Worm (Caenorhabditis elegans) whole organism, L3 larva: ENCODE results near the gene srt-15.

Experiments used
- ZK546.5 ChIP-seq: sonication (generic microtip); optimal IDR thresholded peaks from 2 replicates; lab custom pipeline; 2017; ENCODE audit warnings: missing biosample characterization, missing genetic modification characterization
- ceh-9 ChIP-seq: sonication (generic microtip); optimal IDR thresholded peaks from 2 replicates; lab custom pipeline; 2018; ENCODE audit warnings: missing biosample characterization, missing genetic modification characterization
- elt-3 ChIP-seq, 3 experiments: fragments of 150-350 bp in 1 of 3; sonication (generic microtip) in 2 of 3; optimal IDR thresholded peaks; 2 replicates in 2 of 3; 4 replicates in 1 of 3; lab custom pipeline; 2014 to 2017; ENCODE audit warnings: missing biosample characterization in 3 of 3, missing genetic modification characterization in 3 of 3
- mdl-1 ChIP-seq: fragments of 150-350 bp; optimal IDR thresholded peaks from 2 replicates; lab custom pipeline; 2014; ENCODE audit warnings: missing biosample characterization, missing genetic modification characterization
- nfya-1 ChIP-seq: sonication (generic microtip); optimal IDR thresholded peaks from 2 replicates; lab custom pipeline; 2017; ENCODE audit warnings: missing genetic modification characterization, mild to moderate bottlenecking, missing compliant biosample characterization, antibody characterized with exemption, moderate library complexity; ENCODE audit not compliant: insufficient read depth
- nhr-25 ChIP-seq: sonication (generic microtip); optimal IDR thresholded peaks from 2 replicates; lab custom pipeline; 2017; ENCODE audit warnings: missing biosample characterization, missing genetic modification characterization
- unc-39 ChIP-seq: sonication (generic microtip); optimal IDR thresholded peaks from 4 replicates; lab custom pipeline; 2017; ENCODE audit warnings: missing biosample characterization, missing genetic modification characterization
- unc-62 ChIP-seq: fragments of 150-350 bp; sonication (generic microtip); optimal IDR thresholded peaks from 4 replicates; lab custom pipeline; 2014; ENCODE audit warnings: missing biosample characterization, missing genetic modification reagents, missing genetic modification characterization
- ztf-11 ChIP-seq: fragments of 150-350 bp; optimal IDR thresholded peaks from 2 replicates; lab custom pipeline; 2014; ENCODE audit warnings: missing biosample characterization, missing genetic modification characterization
- ztf-4 ChIP-seq: fragments of 150-350 bp; optimal IDR thresholded peaks from 2 replicates; lab custom pipeline; 2014; ENCODE audit warnings: missing biosample characterization, missing genetic modification characterization

ce11 chrV:3062078-3062477, at the start of gene srt-15:
- TF ChIP-seq mdl-1 (tag; lab: Kevin White, UChicago) (no peak), elt-3 (tag; optimal IDR thresholded peaks at IDR 0.05; lab: Kevin White, UChicago) (no peak), ztf-4 (no peak), unc-62 (GFP tag; lab: Kevin White, UChicago) (no peak), unc-39 (tag; lab: Kevin White, UChicago) (no peak), nhr-25 (tag; lab: Kevin White, UChicago) (no peak), ceh-9 (tag; lab: Kevin White, UChicago) (no peak), ZK546.5 (no peak), ztf-11 (tag; lab: Kevin White, UChicago) (no peak), nfya-1 (tag; lab: Kevin White, UChicago) (no peak)
